Worm (Caenorhabditis elegans): ENCODE measurements around the gene fcd-2.

ce11 chrIV:15013517-15014085 is 11.9 kb upstream of the fcd-2 start, which contains the start of gene Y41E3.7:
- TF ChIP-seq egl-18 (GFP tag; IDR thresholded peaks at IDR 0.05), result no peak
- no peak for TF ChIP-seq rcor-1 (GFP tag; IDR thresholded peaks at IDR 0.05)
- no peak for TF ChIP-seq D2030.7 (GFP tag; IDR thresholded peaks at IDR 0.05)
- no peak for TF ChIP-seq T07F8.4 (tag; optimal IDR thresholded peaks at IDR 0.05)
- TF ChIP-seq ccch-3 (GFP tag; optimal IDR thresholded peaks at IDR 0.05), result no peak
- TF ChIP-seq ceh-27 (GFP tag; optimal IDR thresholded peaks at IDR 0.05), result no peak
- no peak for TF ChIP-seq nhr-120 (GFP tag; IDR thresholded peaks at IDR 0.05)
- no peak for TF ChIP-seq ekl-4 (GFP tag; IDR thresholded peaks at IDR 0.05)
- no peak for TF ChIP-seq ztf-22 (GFP tag; optimal IDR thresholded peaks at IDR 0.05)
- TF ChIP-seq ceh-40 (GFP tag; IDR thresholded peaks at IDR 0.05), result no peak
- peak; percentile 12 for TF ChIP-seq tbp1 (GFP tag; optimal IDR thresholded peaks at IDR 0.05)
- TF ChIP-seq snpc-4 (GFP tag; optimal IDR thresholded peaks at IDR 0.05), result no peak
- TF ChIP-seq snpc-4 (tag; optimal IDR thresholded peaks at IDR 0.05), result peak in 2 of 4 experiments; percentile 42 to 81
- TF ChIP-seq nhr-27 (tag; optimal IDR thresholded peaks at IDR 0.05), result no peak
- TF ChIP-seq ceh-100 (GFP tag; IDR thresholded peaks at IDR 0.05), result no peak

Measured in whole organism, young adult.